Worm (Caenorhabditis elegans): ENCODE data around the gene F36H1.11.
A peak's percentile ranks its signal among the peaks of the same experiment; 100 is the strongest.

DNA sequence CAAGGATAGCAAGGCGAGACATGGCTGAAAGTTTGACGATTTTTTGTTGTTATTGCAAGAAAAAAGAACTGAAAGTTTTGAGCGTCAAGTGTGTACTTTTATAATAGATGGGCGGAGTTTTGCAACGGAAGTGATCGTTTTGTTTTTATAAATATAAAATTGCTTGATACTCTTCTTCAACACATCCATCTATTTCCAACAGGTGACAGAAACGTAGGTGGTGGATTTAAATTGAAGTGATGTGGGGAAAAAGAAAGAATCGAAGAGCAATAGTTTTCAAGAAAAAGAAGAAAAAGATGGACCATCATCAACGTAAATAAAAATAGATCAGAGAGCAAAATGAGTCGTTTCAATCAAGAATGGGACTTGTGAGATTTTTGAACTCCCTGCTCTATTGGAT lies 18.0 kb downstream of the F36H1.11 start, which contains the start of gene ttr-17:
- TF ChIP-seq nhr-11 (tag; optimal IDR thresholded peaks at IDR 0.05) (no peak), elt-2 (tag; optimal IDR thresholded peaks at IDR 0.05) (no peak), nhr-28 (tag; optimal IDR thresholded peaks at IDR 0.05) (no peak), nhr-84 (tag; optimal IDR thresholded peaks at IDR 0.05) (no peak), rnt-1 (tag; optimal IDR thresholded peaks at IDR 0.05) (peak; percentile 55), nhr-19 (GFP tag; conservative IDR thresholded peaks at IDR 0.05) (peak; percentile 36), ceh-82 (tag; optimal IDR thresholded peaks at IDR 0.05) (no peak)

Measured in whole organism, L1 larva.